Worm (Caenorhabditis elegans): ENCODE data around the gene ncs-4.

ce11 chrX:10162476-10162875 is 13.8 kb upstream of the ncs-4 start:
- TF ChIP-seq med-1 (GFP tag; optimal IDR thresholded peaks at IDR 0.05; ENCODE audit: insufficient read depth) (no peak), ref-1 (GFP tag; conservative IDR thresholded peaks at IDR 0.05) (no peak), flt-1 (GFP tag; IDR thresholded peaks at IDR 0.05) (no peak), T22C8.4 (GFP tag; IDR thresholded peaks at IDR 0.05) (no peak), ztf-23 (GFP tag; IDR thresholded peaks at IDR 0.05) (no peak), tab-1 (GFP tag; IDR thresholded peaks at IDR 0.05) (no peak)
